Worm (Caenorhabditis elegans) whole organism, mixed stage, embryonic: Measurements from ENCODE around the gene bli-6.
A peak's percentile ranks its signal among the peaks of the same experiment; 100 is the strongest.
"Not testable (repeated sequence)": the region's sequence is repeated elsewhere in the genome, so short reads cannot be mapped to it uniquely, and the experiment has no call there.

Experiments
- M03D4.4 ChIP-seq: sonication (generic microtip); optimal IDR thresholded peaks from 2 replicates; lab custom pipeline; 2017; ENCODE audit warnings: mild to moderate bottlenecking, missing genetic modification characterization, missing compliant biosample characterization
- blmp-1 ChIP-seq: fragments of 150-350 bp; optimal IDR thresholded peaks from 2 replicates; lab custom pipeline; 2014; ENCODE audit warnings: missing biosample characterization, missing genetic modification characterization
- ceh-83 ChIP-seq: fragments of 200-800 bp; sonication (Bioruptor generic); optimal IDR thresholded peaks from 2 replicates; lab custom pipeline; 2018; ENCODE audit warnings: mild to moderate bottlenecking, missing genetic modification characterization, missing compliant biosample characterization
- ces-1 ChIP-seq: fragments of 150-350 bp; optimal IDR thresholded peaks from 2 replicates; lab custom pipeline; 2014; ENCODE audit warnings: missing biosample characterization, missing genetic modification reagents, missing genetic modification characterization
- drap-1 ChIP-seq: fragments of 200-800 bp; sonication (Bioruptor generic); optimal IDR thresholded peaks from 3 replicates; lab custom pipeline; 2018; ENCODE audit warnings: mild to moderate bottlenecking, missing genetic modification characterization, missing compliant biosample characterization
- elt-1 ChIP-seq: sonication (generic microtip); optimal IDR thresholded peaks from 2 replicates; lab custom pipeline; 2017; ENCODE audit warnings: missing genetic modification characterization, mild to moderate bottlenecking, missing compliant biosample characterization, antibody characterized with exemption, moderate library complexity, borderline replicate concordance; ENCODE audit not compliant: insufficient read depth
- elt-3 ChIP-seq: fragments of 150-350 bp; optimal IDR thresholded peaks from 2 replicates; lab custom pipeline; 2014; ENCODE audit warnings: missing biosample characterization, missing genetic modification characterization
- flh-1 ChIP-seq: fragments of 200-800 bp; sonication (Bioruptor generic); optimal IDR thresholded peaks from 2 replicates; lab custom pipeline; 2018; ENCODE audit warnings: mild to moderate bottlenecking, missing genetic modification characterization, moderate library complexity, missing compliant biosample characterization
- ham-2 ChIP-seq: fragments of 200-800 bp; sonication (Bioruptor generic); optimal IDR thresholded peaks from 2 replicates; lab custom pipeline; 2018; ENCODE audit warnings: mild to moderate bottlenecking, missing genetic modification characterization, missing compliant biosample characterization
- hlh-1 ChIP-seq: fragments of 150-350 bp; optimal IDR thresholded peaks from 2 replicates; lab custom pipeline; 2014; ENCODE audit warnings: missing biosample characterization, missing genetic modification reagents, missing genetic modification characterization
- lsy-2 ChIP-seq: fragments of 150-350 bp; optimal IDR thresholded peaks from 2 replicates; lab custom pipeline; 2014; ENCODE audit warnings: missing biosample characterization, missing genetic modification characterization
- mab-5 ChIP-seq: fragments of 150-350 bp; optimal IDR thresholded peaks from 2 replicates; lab custom pipeline; 2014; ENCODE audit warnings: missing biosample characterization, missing genetic modification characterization
- mep-1 ChIP-seq: fragments of 150-350 bp; optimal IDR thresholded peaks from 2 replicates; lab custom pipeline; 2017; ENCODE audit warnings: missing biosample characterization, missing genetic modification reagents, missing genetic modification characterization, inconsistent platforms
- nhr-12 ChIP-seq: fragments of 150-350 bp; optimal IDR thresholded peaks from 2 replicates; lab custom pipeline; 2014; ENCODE audit warnings: missing biosample characterization, missing genetic modification characterization
- nhr-2 ChIP-seq: fragments of 150-350 bp; optimal IDR thresholded peaks from 2 replicates; lab custom pipeline; 2014; ENCODE audit warnings: missing biosample characterization, missing genetic modification characterization
- nhr-237 ChIP-seq: fragments of 150-350 bp; optimal IDR thresholded peaks from 2 replicates; lab custom pipeline; 2014; ENCODE audit warnings: missing biosample characterization, missing genetic modification characterization
- nhr-28 ChIP-seq: fragments of 150-350 bp; optimal IDR thresholded peaks from 2 replicates; lab custom pipeline; 2014; ENCODE audit warnings: missing biosample characterization, missing genetic modification characterization
- nhr-76 ChIP-seq: sonication (generic microtip); optimal IDR thresholded peaks from 2 replicates; lab custom pipeline; 2017; ENCODE audit warnings: missing biosample characterization, missing genetic modification characterization
- pha-4 ChIP-seq: fragments of 150-350 bp; optimal IDR thresholded peaks from 2 replicates; lab custom pipeline; 2018; ENCODE audit warnings: missing biosample characterization, missing genetic modification reagents, missing genetic modification characterization
- sem-2 ChIP-seq: fragments of 200-800 bp; sonication (Bioruptor generic); optimal IDR thresholded peaks from 2 replicates; lab custom pipeline; 2018; ENCODE audit warnings: mild to moderate bottlenecking, missing genetic modification characterization, missing compliant biosample characterization
- snpc-4 ChIP-seq: fragments of 150-350 bp; optimal IDR thresholded peaks from 2 replicates; lab custom pipeline; 2014; ENCODE audit warnings: missing biosample characterization, missing genetic modification characterization
- sptf-1 ChIP-seq: sonication (generic microtip); optimal IDR thresholded peaks from 2 replicates; lab custom pipeline; 2017; ENCODE audit warnings: mild to moderate bottlenecking, missing genetic modification characterization, moderate library complexity, missing compliant biosample characterization
- tbx-8 ChIP-seq: fragments of 200-800 bp; sonication (Bioruptor generic); optimal IDR thresholded peaks from 2 replicates; lab custom pipeline; 2018; ENCODE audit warnings: mild to moderate bottlenecking, missing genetic modification characterization, moderate library complexity, missing compliant biosample characterization
- unc-120 ChIP-seq: sonication (generic microtip); optimal IDR thresholded peaks from 2 replicates; lab custom pipeline; 2017; ENCODE audit warnings: missing genetic modification characterization, missing compliant biosample characterization; ENCODE audit not compliant: poor library complexity, severe bottlenecking
- unc-39 ChIP-seq: fragments of 150-350 bp; optimal IDR thresholded peaks from 2 replicates; lab custom pipeline; 2014; ENCODE audit warnings: missing biosample characterization, missing genetic modification characterization
- unc-62 ChIP-seq: fragments of 150-350 bp; optimal IDR thresholded peaks from 2 replicates; lab custom pipeline; 2014; ENCODE audit warnings: missing biosample characterization, missing genetic modification reagents, missing genetic modification characterization
- zip-8 ChIP-seq: fragments of 150-350 bp; optimal IDR thresholded peaks from 2 replicates; lab custom pipeline; 2014; ENCODE audit warnings: missing biosample characterization, missing genetic modification characterization
- ztf-11 ChIP-seq: fragments of 150-350 bp; optimal IDR thresholded peaks from 2 replicates; lab custom pipeline; 2014; ENCODE audit warnings: missing biosample characterization, missing genetic modification characterization

The bli-6 gene

DNA sequence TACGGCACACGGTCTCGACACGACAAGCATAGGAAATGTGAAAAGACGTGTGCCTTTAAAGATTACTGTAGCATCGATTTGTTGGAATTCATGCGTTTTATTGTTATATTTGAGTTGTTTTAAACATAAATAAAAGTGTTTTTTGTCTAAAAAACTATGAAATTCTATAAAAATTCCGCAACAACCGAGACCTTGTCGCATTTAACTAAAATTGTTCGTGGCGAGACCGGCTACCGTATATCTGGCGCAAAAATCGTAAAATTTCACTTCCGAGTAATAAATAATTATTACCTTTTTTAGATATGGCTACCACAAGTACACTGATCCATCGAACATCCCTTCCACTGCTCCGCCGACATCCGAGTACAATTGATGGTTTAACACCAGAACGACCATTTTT is 39.5 kb upstream of the bli-6 start, which contains the start of gene ipla-6:
Gene ipla-6, plus strand, starts transcription at position 301 of the 400 bp plus-strand sequence.
- TF ChIP-seq elt-3 (no peak), ztf-11 (tag; lab: Kevin White, UChicago) (no peak), nhr-12 (tag; lab: Kevin White, UChicago) (no peak), drap-1 (GFP tag; lab: Kevin White, UChicago) (no peak), tbx-8 (GFP tag; lab: Kevin White, UChicago) (no peak), hlh-1 (tag; lab: Kevin White, UChicago) (no peak), flh-1 (GFP tag; lab: Kevin White, UChicago) (no peak), mab-5 (no peak), unc-120 (tag; lab: Kevin White, UChicago) (no peak), elt-1 (no peak), snpc-4 (tag; lab: Kevin White, UChicago) (no peak), nhr-28 (tag; lab: Kevin White, UChicago) (no peak), nhr-2 (tag; lab: Kevin White, UChicago) (no peak), blmp-1 (tag; lab: Kevin White, UChicago) (no peak)

DNA sequence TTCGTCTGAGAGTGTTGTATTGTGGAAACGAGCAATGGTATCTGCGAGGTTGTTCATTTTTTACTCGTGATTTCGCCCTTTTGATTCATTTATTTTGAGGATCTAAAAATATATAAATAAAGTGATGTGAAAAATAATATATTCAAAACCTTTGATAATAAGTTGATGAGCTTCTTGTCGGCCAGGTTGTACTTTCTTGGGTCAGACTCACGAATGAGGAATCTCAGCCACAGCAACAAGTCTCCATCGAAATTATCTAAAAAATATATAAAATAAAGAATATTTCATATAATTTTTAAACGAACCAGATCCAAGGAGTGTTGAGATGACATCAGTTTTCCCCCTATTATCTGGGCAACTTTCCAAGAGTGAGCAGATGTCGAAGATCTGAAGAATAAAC is 34.4 kb upstream of the bli-6 start, which contains the start of gene Y73B6BL.288:
Gene Y73B6BL.288, minus strand, starts transcription at position 101 of the 400 bp plus-strand sequence.
- TF ChIP-seq unc-39 (tag; lab: Kevin White, UChicago): no peak

DNA sequence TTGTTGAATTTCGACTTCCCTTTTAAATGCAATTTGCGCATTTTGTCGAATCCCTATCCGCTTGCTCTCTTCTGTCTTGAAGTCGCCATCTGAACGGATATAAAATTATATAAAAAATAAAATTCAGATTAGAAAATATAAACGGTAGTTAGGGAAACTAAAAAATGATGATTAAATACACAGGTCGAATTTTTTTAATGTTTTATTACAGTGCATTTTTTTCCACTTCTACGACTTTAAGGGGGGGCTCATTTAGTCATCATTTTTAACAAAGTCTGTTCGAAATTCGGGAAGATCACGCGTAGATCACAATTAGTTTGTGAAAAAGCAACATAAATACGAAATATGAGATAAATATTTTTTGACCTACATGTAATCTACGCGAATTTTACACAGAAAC is 34.0 kb upstream of the bli-6 start, which contains the start of gene Y73B6BL.14:
Gene Y73B6BL.14, minus strand, starts transcription at position 101 of the 400 bp plus-strand sequence.
- TF ChIP-seq blmp-1 (tag; lab: Kevin White, UChicago) (no peak), elt-3 (no peak), ceh-83 (GFP tag; lab: Kevin White, UChicago) (no peak), M03D4.4 (no peak), ham-2 (GFP tag; lab: Kevin White, UChicago) (no peak), lsy-2 (no peak)

DNA sequence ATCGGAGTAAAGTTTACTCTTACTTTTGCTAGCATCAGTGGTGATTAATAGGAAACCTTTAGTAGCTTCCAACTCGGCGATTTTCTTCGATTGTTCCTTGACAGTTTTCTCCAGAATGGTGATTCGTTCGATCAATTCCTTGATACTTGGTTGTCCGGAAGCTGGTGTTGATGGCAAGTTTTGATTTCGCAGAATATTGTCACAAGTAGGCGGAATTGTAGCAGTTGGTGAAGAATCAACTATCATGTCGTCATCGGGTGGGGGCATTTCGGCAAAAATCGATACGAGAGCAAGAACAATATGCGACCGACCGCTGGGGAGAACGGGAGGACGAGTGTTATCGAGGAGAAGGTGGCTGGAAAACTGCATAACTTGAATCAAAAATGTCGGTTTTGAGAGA is 29.7 kb upstream of the bli-6 start, which contains the start of gene Y73B6BL.289:
Gene Y73B6BL.289, plus strand, starts transcription at position 301 of the 400 bp plus-strand sequence.
- TF ChIP-seq sem-2; zip-8; blmp-1 (tag; lab: Kevin White, UChicago): not testable (repeated sequence)

DNA sequence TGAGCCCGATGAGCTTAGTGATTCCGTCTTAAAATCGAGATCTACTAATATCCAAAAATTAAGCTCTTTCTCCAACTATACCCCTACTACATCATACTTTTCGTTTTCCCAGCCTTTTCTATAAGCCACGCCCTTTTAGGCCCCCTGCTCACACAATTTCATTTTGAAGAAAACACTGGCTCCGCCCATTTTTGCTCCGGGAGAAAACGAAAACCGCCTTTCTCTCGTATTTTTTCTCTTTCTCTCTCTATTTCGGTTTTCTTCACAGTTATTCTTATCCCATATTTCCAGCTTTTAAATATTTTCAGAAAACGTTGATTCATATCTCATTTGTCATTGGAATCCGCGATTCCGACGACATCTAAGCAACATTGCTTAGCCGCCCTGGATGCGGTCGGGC is 15.2 kb upstream of the bli-6 start, which contains the start of gene Y73B6BL.47:
Gene Y73B6BL.47, plus strand, starts transcription at position 301 of the 400 bp plus-strand sequence.
- peak; percentile 12 for TF ChIP-seq ces-1 (GFP tag; lab: Kevin White, UChicago)
- TF ChIP-seq hlh-1 (tag; lab: Kevin White, UChicago): no peak
- no peak for TF ChIP-seq flh-1 (GFP tag; lab: Kevin White, UChicago)
- TF ChIP-seq nhr-76 (tag; lab: Kevin White, UChicago): no peak

DNA sequence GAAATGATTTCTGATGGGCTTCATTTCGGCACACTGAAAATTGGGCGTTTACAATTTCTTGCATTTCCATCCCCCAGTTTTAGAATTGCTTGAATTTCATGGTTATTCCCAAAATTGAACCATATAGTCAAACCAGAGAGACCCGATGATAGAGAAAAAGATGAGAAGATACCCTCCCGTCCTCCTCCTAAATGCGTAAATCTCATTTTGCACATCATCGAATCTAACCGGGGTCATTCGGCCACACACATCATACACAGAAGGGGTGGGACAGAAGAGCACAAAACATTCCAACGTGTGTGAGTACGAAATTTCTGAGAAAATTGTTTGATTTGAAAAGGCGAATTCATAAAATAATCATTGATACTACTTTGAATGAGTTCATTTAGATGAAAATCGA is 13.3 kb upstream of the bli-6 start:
- peak; percentile 89 for TF ChIP-seq ces-1 (GFP tag; lab: Kevin White, UChicago)
- TF ChIP-seq mep-1 (tag; lab: Kevin White, UChicago): no peak
- TF ChIP-seq tbx-8 (GFP tag; lab: Kevin White, UChicago): no peak
- TF ChIP-seq pha-4: no peak
- TF ChIP-seq sptf-1 (tag; lab: Kevin White, UChicago): no peak
- TF ChIP-seq, all 35 proteins: peak for 1

DNA sequence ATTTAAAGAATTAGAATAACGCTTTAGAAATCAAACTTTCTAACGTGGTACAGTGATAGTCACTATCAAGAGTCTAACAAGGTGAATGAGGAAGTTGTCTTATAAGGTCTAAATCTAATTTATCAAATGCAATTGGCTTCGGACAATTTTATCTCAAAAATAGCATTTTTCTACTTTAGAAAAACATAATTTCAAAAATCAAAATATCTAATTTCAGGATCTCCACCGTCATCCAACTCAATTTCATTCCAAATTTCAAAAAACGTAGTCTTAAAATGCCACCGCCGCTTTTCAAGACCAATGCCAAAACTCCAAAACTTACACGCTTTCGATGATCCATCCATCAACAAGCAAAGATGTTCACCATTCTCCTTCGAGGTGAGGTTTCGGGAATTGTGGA is 11.8 kb upstream of the bli-6 start, which contains the start of gene Y73B6BL.270:
Gene Y73B6BL.270, plus strand, starts transcription at position 301 of the 400 bp plus-strand sequence.
- TF ChIP-seq drap-1 (GFP tag; lab: Kevin White, UChicago) (no peak), sptf-1 (tag; lab: Kevin White, UChicago) (no peak), ces-1 (GFP tag; lab: Kevin White, UChicago) (no peak), lsy-2 (no peak), flh-1 (GFP tag; lab: Kevin White, UChicago) (no peak), elt-3 (no peak), ceh-83 (GFP tag; lab: Kevin White, UChicago) (no peak), nhr-28 (tag; lab: Kevin White, UChicago) (no peak), mep-1 (tag; lab: Kevin White, UChicago) (no peak), unc-62 (GFP tag; lab: Kevin White, UChicago) (no peak), nhr-237 (tag; lab: Kevin White, UChicago) (no peak)
